Worm (Caenorhabditis elegans): ENCODE measurements around the gene mdt-15.

ce11 chrIII:5836261-5836660 is 2.7 kb upstream of the mdt-15 start:
- TF ChIP-seq unc-39 (tag; optimal IDR thresholded peaks at IDR 0.05) (no peak), nhr-237 (tag; optimal IDR thresholded peaks at IDR 0.05) (no peak), zip-8 (tag; optimal IDR thresholded peaks at IDR 0.05) (no peak), mep-1 (tag; optimal IDR thresholded peaks at IDR 0.05) (no peak), elt-1 (tag; optimal IDR thresholded peaks at IDR 0.05; ENCODE audit: borderline replicate concordance, insufficient read depth) (peak; percentile 6), lsy-2 (tag; optimal IDR thresholded peaks at IDR 0.05) (no peak), unc-62 (GFP tag; optimal IDR thresholded peaks at IDR 0.05) (no peak)
